In genomic region chrX:9668554-9668953, ce11 we compare ENCODE assay signal across 1 worm cellular context.
TF ChIP-seq lines count a peak whose summit lies in the region.

Gene T14B1.1, minus strand, starts transcription at chrX:9668723.

TF ChIP-seq in whole organism, L1 larva, 84 proteins besides CTCF, POLR2A, EP300 and RAD21 (continued from another document):
- TF ChIP-seq mdl-1 (tag; optimal IDR thresholded peaks at IDR 0.05; lab: Kevin White, UChicago) (peak in 1 of 2 experiments; percentile 3), swsn-7 (tag; optimal IDR thresholded peaks at IDR 0.05; lab: Kevin White, UChicago) (peak; percentile 18), unc-86 (tag; optimal IDR thresholded peaks at IDR 0.05; lab: Kevin White, UChicago) (peak; percentile 9), alr-1 (tag; optimal IDR thresholded peaks at IDR 0.05; lab: Kevin White, UChicago; ENCODE audit: borderline replicate concordance) (no peak), fkh-8 (tag; optimal IDR thresholded peaks at IDR 0.05; lab: Kevin White, UChicago) (peak; percentile 48)
